Worm (Caenorhabditis elegans) whole organism, L4 larva: ENCODE data around the gene ins-20.
A peak's percentile ranks its signal among the peaks of the same experiment; 100 is the strongest.

Source experiments
- F26F4.8 ChIP-seq: fragments of 200-800 bp; sonication (Bioruptor generic); conservative IDR thresholded peaks from 2 replicates; pipeline ENCODE4 v1.3.6; 2022; ENCODE audit warnings: missing genetic modification characterization, missing compliant biosample characterization
- aly-2 ChIP-seq: sonication (generic microtip); optimal IDR thresholded peaks from 2 replicates; lab custom pipeline; 2018; ENCODE audit warnings: missing biosample characterization, missing genetic modification characterization
- daf-12 ChIP-seq: fragments of 150-350 bp; optimal IDR thresholded peaks from 2 replicates; lab custom pipeline; 2014; ENCODE audit warnings: missing biosample characterization, missing genetic modification reagents, missing genetic modification characterization
- dmd-6 ChIP-seq: fragments of 200-800 bp; sonication (Bioruptor generic); IDR thresholded peaks from 2 replicates; pipeline ENCODE4 v1.3.6; 2022; ENCODE audit warnings: missing genetic modification reagents, missing genetic modification characterization, missing compliant biosample characterization
- nhr-10 ChIP-seq: fragments of 150-350 bp; optimal IDR thresholded peaks from 2 replicates; lab custom pipeline; 2014; ENCODE audit warnings: missing biosample characterization, missing genetic modification characterization
- nhr-77 ChIP-seq: fragments of 150-350 bp; optimal IDR thresholded peaks from 2 replicates; lab custom pipeline; 2014; ENCODE audit warnings: missing biosample characterization, missing genetic modification characterization
- unc-62 ChIP-seq, 3 experiments: fragments of 150-350 bp in 1 of 3; sonication (generic microtip); optimal IDR thresholded peaks in 2 of 3; peaks in 1 of 3; 1 replicate in 1 of 3; 2 replicates in 2 of 3; lab custom pipeline; 2014 to 2017; ENCODE audit warnings: missing biosample characterization in 3 of 3, missing genetic modification characterization in 3 of 3, missing genetic modification reagents in 3 of 3, missing genotype in 1 of 3

ce11 chrII:5969303-5969702, 41.3 kb upstream of the ins-20 start, which contains the start of gene B0034.4:
- TF ChIP-seq nhr-77 (tag; lab: Kevin White, UChicago) (no peak), dmd-6 (GFP tag; lab: Robert Waterston, UW) (no peak), aly-2 (tag; lab: Kevin White, UChicago) (no peak), F26F4.8 (GFP tag; lab: Robert Waterston, UW) (no peak), daf-12 (tag; lab: Kevin White, UChicago) (no peak), nhr-10 (no peak), unc-62 (GFP tag; optimal IDR thresholded peaks at IDR 0.05 in 1 of 2; lab: Kevin White, UChicago) (peak in 1 of 2 experiments; percentile 96), unc-62 (tag; optimal IDR thresholded peaks at IDR 0.05; lab: Kevin White, UChicago) (no peak)
